Worm (Caenorhabditis elegans): ENCODE measurements around the gene spp-11.

The spp-11 gene

DNA sequence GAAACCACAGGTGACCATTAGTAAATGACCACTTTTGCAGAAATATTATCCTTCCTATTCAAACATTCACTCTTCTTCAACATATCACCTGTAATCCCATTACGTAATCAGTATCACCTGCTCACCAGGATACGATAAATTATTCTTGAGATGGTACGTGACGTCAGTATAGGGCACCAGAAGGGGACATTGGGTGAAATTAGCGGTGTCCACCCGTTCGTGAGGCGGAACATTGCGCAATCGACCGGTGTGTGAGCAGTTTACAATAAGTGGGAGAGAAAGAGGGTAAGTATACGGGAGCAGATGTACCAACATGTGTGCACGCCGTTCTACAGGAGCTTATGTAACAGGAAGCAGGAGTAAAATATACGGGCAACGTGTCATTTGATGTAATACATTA lies 10.8 kb upstream of the spp-11 start:
- no peak for TF ChIP-seq ets-4 (tag; optimal IDR thresholded peaks at IDR 0.05)
- peak; percentile 3 for TF ChIP-seq elt-2 (tag; optimal IDR thresholded peaks at IDR 0.05)
- TF ChIP-seq ceh-31 (tag; optimal IDR thresholded peaks at IDR 0.05), result peak; percentile 39
- TF ChIP-seq elt-4 (tag; optimal IDR thresholded peaks at IDR 0.05), result no peak
- TF ChIP-seq nhr-11 (tag; optimal IDR thresholded peaks at IDR 0.05), result no peak
- TF ChIP-seq ref-2 (tag; optimal IDR thresholded peaks at IDR 0.05), result peak; percentile 49
- peak; percentile 46 for TF ChIP-seq tbx-2 (tag; optimal IDR thresholded peaks at IDR 0.05)
- no peak for TF ChIP-seq dmd-4 (tag; optimal IDR thresholded peaks at IDR 0.05; ENCODE audit: borderline replicate concordance)
- TF ChIP-seq ceh-34 (tag; optimal IDR thresholded peaks at IDR 0.05), result peak; percentile 34

DNA sequence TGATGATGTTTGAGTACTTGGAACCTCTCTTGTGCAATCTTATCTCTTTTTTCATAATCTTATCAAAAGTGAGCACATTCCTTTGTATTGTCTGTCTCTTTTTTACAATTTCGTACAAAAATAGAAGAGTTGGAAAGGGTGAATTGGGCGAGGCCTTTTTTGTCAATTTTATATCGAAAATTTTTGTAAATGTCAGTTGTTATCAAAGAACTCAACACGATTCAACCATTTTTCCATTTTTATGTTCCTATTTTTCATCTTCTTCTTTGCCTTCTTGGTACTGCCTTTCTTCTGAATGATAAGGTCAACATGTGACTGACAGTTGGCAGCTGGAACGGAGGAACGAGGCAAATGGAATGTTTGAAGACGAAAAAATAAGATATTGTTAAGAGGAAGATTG lies 6.6 kb upstream of the spp-11 start:
- TF ChIP-seq ceh-6 (GFP tag; optimal IDR thresholded peaks at IDR 0.05) (no peak), elt-2 (tag; optimal IDR thresholded peaks at IDR 0.05) (peak; percentile 76)

DNA sequence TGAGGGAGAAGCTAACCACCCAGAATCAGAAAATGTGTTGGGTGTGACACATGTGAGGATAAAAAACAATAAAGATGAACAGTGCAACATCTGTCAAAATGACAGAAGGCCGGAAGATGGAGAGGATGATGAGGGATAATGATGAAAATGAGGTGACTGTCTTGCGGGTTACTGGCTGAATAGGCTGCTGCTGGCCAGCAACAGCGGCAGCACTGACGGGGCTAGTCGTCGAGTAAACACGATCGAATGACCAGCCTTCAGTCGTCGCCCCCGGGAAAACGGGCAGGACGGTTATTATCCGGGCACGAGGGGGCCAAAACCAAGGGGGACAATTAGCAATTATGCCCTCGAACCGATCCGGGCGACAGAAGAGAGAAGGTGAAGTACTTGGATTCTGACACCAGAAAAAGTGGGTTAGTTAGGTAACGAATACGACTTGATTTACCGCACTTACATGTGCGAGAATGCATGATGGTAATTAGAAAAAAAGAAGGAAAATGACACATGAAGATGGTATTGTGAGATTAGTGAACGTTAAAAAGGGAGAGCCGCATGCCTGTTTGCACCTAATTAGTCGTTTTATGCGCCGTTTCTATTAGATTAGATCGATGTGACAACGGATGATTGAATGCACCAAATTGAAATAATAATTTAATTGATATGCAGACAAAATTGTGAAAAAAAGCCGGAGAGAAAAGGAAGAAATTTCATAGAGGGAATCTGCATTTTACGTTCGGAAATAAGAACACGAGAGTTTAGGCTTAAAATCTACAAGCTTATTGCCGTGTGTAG lies 4.7 kb upstream of the spp-11 start:
- TF ChIP-seq elt-2 (tag; optimal IDR thresholded peaks at IDR 0.05) (no peak), fkh-6 (tag; optimal IDR thresholded peaks at IDR 0.05) (peak; percentile 4), ceh-2 (tag; optimal IDR thresholded peaks at IDR 0.05) (peak; percentile 20), pag-3 (tag; optimal IDR thresholded peaks at IDR 0.05; ENCODE audit: borderline replicate concordance) (no peak), unc-42 (tag; optimal IDR thresholded peaks at IDR 0.05) (peak; percentile 55), ref-2 (tag; optimal IDR thresholded peaks at IDR 0.05) (peak; percentile 14), ztf-16 (tag; optimal IDR thresholded peaks at IDR 0.05) (no peak), ceh-9 (tag; optimal IDR thresholded peaks at IDR 0.05) (no peak), C08G9.2 (tag; optimal IDR thresholded peaks at IDR 0.05) (no peak), ceh-31 (tag; optimal IDR thresholded peaks at IDR 0.05) (peak; percentile 83), tbx-2 (tag; optimal IDR thresholded peaks at IDR 0.05) (peak; percentile 48), sdc-2 (tag; optimal IDR thresholded peaks at IDR 0.05) (peak; percentile 13), ceh-18 (tag; optimal IDR thresholded peaks at IDR 0.05) (peak; percentile 9)

DNA sequence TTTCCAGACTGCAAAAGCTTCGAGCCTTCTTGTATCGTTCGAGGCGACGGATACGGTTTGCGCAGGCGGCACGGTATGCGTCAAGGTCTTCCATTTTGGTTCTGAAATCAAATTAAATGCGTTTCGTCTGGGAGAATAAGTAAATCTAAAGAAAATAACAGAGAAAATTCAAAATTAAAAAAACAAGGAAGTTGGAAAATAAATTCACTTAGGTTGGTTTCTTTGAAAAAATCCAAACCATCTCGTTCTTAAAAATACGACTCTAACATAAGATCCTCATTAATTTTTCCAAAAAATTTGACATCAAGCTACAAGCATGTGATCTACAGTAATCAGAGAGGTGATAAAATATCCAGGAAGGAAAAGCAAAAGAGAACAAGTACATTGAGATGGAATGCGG lies 3.0 kb upstream of the spp-11 start, which contains the start of gene T25D10.4:
Gene T25D10.4 (minus strand): TSS at position 101 of the 400 bp plus-strand sequence.
- TF ChIP-seq ttx-3 (tag; optimal IDR thresholded peaks at IDR 0.05) (no peak), pha-4 (tag; optimal IDR thresholded peaks at IDR 0.05) (no peak), tbx-2 (tag; optimal IDR thresholded peaks at IDR 0.05) (no peak), sdc-2 (tag; optimal IDR thresholded peaks at IDR 0.05) (no peak), hlh-15 (tag; optimal IDR thresholded peaks at IDR 0.05) (no peak), eyg-1 (tag; optimal IDR thresholded peaks at IDR 0.05) (no peak), npax-4 (tag; optimal IDR thresholded peaks at IDR 0.05) (no peak), che-1 (tag; optimal IDR thresholded peaks at IDR 0.05) (no peak), Y22D7AL.16 (tag; optimal IDR thresholded peaks at IDR 0.05) (no peak)

DNA sequence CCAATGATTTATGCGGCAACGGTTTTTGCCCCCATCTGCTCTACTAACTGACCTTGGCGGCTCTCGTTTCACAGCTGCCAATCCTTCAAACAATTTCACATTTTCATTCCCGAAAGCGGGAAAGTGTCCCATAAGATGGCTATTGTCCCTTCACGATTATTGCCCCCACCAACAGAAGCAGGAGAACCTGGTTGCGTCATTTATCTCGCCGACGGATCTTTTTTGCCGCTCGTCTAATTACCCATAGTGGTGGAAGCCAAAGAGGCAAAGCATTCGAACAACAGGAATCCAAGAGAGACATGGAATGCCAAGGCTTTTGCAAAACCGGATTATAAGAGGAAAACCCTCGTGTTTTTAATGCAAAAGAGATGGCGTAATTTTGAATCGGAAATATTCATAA lies 1.9 kb upstream of the spp-11 start:
- TF ChIP-seq pat-9 (tag; optimal IDR thresholded peaks at IDR 0.05) (no peak), ceh-9 (tag; optimal IDR thresholded peaks at IDR 0.05) (no peak), eyg-1 (tag; optimal IDR thresholded peaks at IDR 0.05) (no peak), rnt-1 (tag; optimal IDR thresholded peaks at IDR 0.05) (peak; percentile 35), madf-2 (tag; optimal IDR thresholded peaks at IDR 0.05) (no peak), hlh-13 (GFP tag; optimal IDR thresholded peaks at IDR 0.05) (no peak), syd-9 (tag; optimal IDR thresholded peaks at IDR 0.05) (no peak), T23F11.4 (GFP tag; optimal IDR thresholded peaks at IDR 0.05) (no peak), ceh-31 (tag; optimal IDR thresholded peaks at IDR 0.05) (peak; percentile 60)

Data from whole organism, late embryonic.